Worm (Caenorhabditis elegans) whole organism, L3 larva: ENCODE data around the gene pepm-1.

Experiments
- R02D3.7 ChIP-seq: fragments of 150-350 bp; optimal IDR thresholded peaks from 2 replicates; lab custom pipeline; 2014; ENCODE audit warnings: missing biosample characterization, missing genetic modification characterization
- aly-2 ChIP-seq: fragments of 150-350 bp; optimal IDR thresholded peaks from 2 replicates; lab custom pipeline; 2014; ENCODE audit warnings: missing biosample characterization, missing genetic modification characterization
- ama-1 ChIP-seq: fragments of 150-350 bp; optimal IDR thresholded peaks from 2 replicates; lab custom pipeline; 2018
- ceh-16 ChIP-seq: sonication (generic microtip); optimal IDR thresholded peaks from 2 replicates; lab custom pipeline; 2017; ENCODE audit warnings: missing biosample characterization, missing genetic modification characterization
- ceh-28 ChIP-seq: fragments of 150-350 bp; optimal IDR thresholded peaks from 2 replicates; lab custom pipeline; 2014; ENCODE audit warnings: missing biosample characterization, missing genetic modification reagents, missing genetic modification characterization
- ceh-82 ChIP-seq: fragments of 150-350 bp; optimal IDR thresholded peaks from 2 replicates; lab custom pipeline; 2014; ENCODE audit warnings: missing biosample characterization, missing genetic modification characterization
- daf-12 ChIP-seq: fragments of 150-350 bp; optimal IDR thresholded peaks from 2 replicates; lab custom pipeline; 2014; ENCODE audit warnings: missing biosample characterization, missing genetic modification reagents, missing genetic modification characterization
- egl-27 ChIP-seq: sonication (generic microtip); optimal IDR thresholded peaks from 4 replicates; lab custom pipeline; 2017; ENCODE audit warnings: missing biosample characterization, missing genetic modification reagents, missing genetic modification characterization
- egl-5 ChIP-seq: fragments of 150-350 bp; optimal IDR thresholded peaks from 2 replicates; lab custom pipeline; 2017; ENCODE audit warnings: missing biosample characterization, missing genetic modification reagents, missing genetic modification characterization, inconsistent platforms
- elt-2 ChIP-seq: sonication (generic microtip); optimal IDR thresholded peaks from 2 replicates; lab custom pipeline; 2016; ENCODE audit warnings: missing genetic modification reagents, mild to moderate bottlenecking, missing genetic modification characterization, missing compliant biosample characterization
- elt-3 ChIP-seq, 3 experiments: fragments of 150-350 bp in 1 of 3; sonication (generic microtip) in 2 of 3; optimal IDR thresholded peaks; 2 replicates in 2 of 3; 4 replicates in 1 of 3; lab custom pipeline; 2014 to 2017; ENCODE audit warnings: missing biosample characterization in 3 of 3, missing genetic modification characterization in 3 of 3
- eor-1 ChIP-seq, 2 experiments: fragments of 150-350 bp; optimal IDR thresholded peaks; 2 replicates each; lab custom pipeline; 2014 to 2018; ENCODE audit warnings: missing biosample characterization in 2 of 2, missing genetic modification characterization in 2 of 2
- fkh-10 ChIP-seq: sonication (generic microtip); optimal IDR thresholded peaks from 2 replicates; lab custom pipeline; 2017; ENCODE audit warnings: missing biosample characterization, missing genetic modification reagents, missing genetic modification characterization
- fos-1 ChIP-seq: fragments of 150-350 bp; optimal IDR thresholded peaks from 2 replicates; lab custom pipeline; 2014; ENCODE audit warnings: missing biosample characterization, missing genetic modification characterization
- hmg-11 ChIP-seq: sonication (generic microtip); optimal IDR thresholded peaks from 2 replicates; lab custom pipeline; 2016; ENCODE audit warnings: missing genetic modification characterization, missing compliant biosample characterization
- jun-1 ChIP-seq: fragments of 150-350 bp; optimal IDR thresholded peaks from 2 replicates; lab custom pipeline; 2014; ENCODE audit warnings: missing biosample characterization, missing genetic modification reagents, missing genetic modification characterization
- lin-15B ChIP-seq: fragments of 150-350 bp; optimal IDR thresholded peaks from 2 replicates; lab custom pipeline; 2014; ENCODE audit warnings: missing biosample characterization, missing genetic modification characterization
- lin-39 ChIP-seq: fragments of 150-350 bp; optimal IDR thresholded peaks from 2 replicates; lab custom pipeline; 2018; ENCODE audit warnings: missing biosample characterization, missing genetic modification reagents, missing genetic modification characterization
- lsy-12 ChIP-seq: sonication (generic microtip); optimal IDR thresholded peaks from 2 replicates; lab custom pipeline; 2016; ENCODE audit warnings: mild to moderate bottlenecking, missing genetic modification characterization, missing compliant biosample characterization
- mdl-1 ChIP-seq: fragments of 150-350 bp; optimal IDR thresholded peaks from 2 replicates; lab custom pipeline; 2014; ENCODE audit warnings: missing biosample characterization, missing genetic modification characterization
- nfya-1 ChIP-seq: sonication (generic microtip); optimal IDR thresholded peaks from 2 replicates; lab custom pipeline; 2017; ENCODE audit warnings: missing genetic modification characterization, mild to moderate bottlenecking, missing compliant biosample characterization, antibody characterized with exemption, moderate library complexity; ENCODE audit not compliant: insufficient read depth
- nhr-11 ChIP-seq: fragments of 150-350 bp; optimal IDR thresholded peaks from 2 replicates; lab custom pipeline; 2014; ENCODE audit warnings: missing biosample characterization, missing genetic modification characterization
- nhr-12 ChIP-seq: fragments of 150-350 bp; optimal IDR thresholded peaks from 2 replicates; lab custom pipeline; 2014; ENCODE audit warnings: missing biosample characterization, missing genetic modification characterization
- nhr-23 ChIP-seq: fragments of 150-350 bp; optimal IDR thresholded peaks from 2 replicates; lab custom pipeline; 2014; ENCODE audit warnings: missing biosample characterization, missing genetic modification reagents, missing genetic modification characterization
- nhr-237 ChIP-seq: fragments of 150-350 bp; optimal IDR thresholded peaks from 2 replicates; lab custom pipeline; 2014; ENCODE audit warnings: missing biosample characterization, missing genetic modification characterization
- nhr-25 ChIP-seq: sonication (generic microtip); optimal IDR thresholded peaks from 2 replicates; lab custom pipeline; 2017; ENCODE audit warnings: missing biosample characterization, missing genetic modification characterization
- nhr-43 ChIP-seq: sonication (generic microtip); optimal IDR thresholded peaks from 2 replicates; lab custom pipeline; 2016; ENCODE audit warnings: mild to moderate bottlenecking, missing genetic modification characterization, missing compliant biosample characterization; ENCODE audit not compliant: poor library complexity, severe bottlenecking
- nhr-67 ChIP-seq: fragments of 150-350 bp; optimal IDR thresholded peaks from 2 replicates; lab custom pipeline; 2014; ENCODE audit warnings: missing biosample characterization, missing genetic modification characterization
- nhr-76 ChIP-seq: fragments of 150-350 bp; sonication (generic microtip); optimal IDR thresholded peaks from 5 replicates; lab custom pipeline; 2014; ENCODE audit warnings: missing biosample characterization, missing genetic modification characterization
- nhr-77 ChIP-seq: fragments of 150-350 bp; optimal IDR thresholded peaks from 2 replicates; lab custom pipeline; 2014; ENCODE audit warnings: missing biosample characterization, missing genetic modification characterization
- pha-4 ChIP-seq: fragments of 150-350 bp; optimal IDR thresholded peaks from 2 replicates; lab custom pipeline; 2014; ENCODE audit warnings: missing biosample characterization, missing genetic modification reagents, missing genetic modification characterization
- pqm-1 ChIP-seq: fragments of 150-350 bp; optimal IDR thresholded peaks from 2 replicates; lab custom pipeline; 2017; ENCODE audit warnings: missing biosample characterization, missing genetic modification characterization, inconsistent platforms
- sea-2 ChIP-seq: fragments of 150-350 bp; sonication (generic microtip); optimal IDR thresholded peaks from 4 replicates; lab custom pipeline; 2014; ENCODE audit warnings: missing biosample characterization, missing genetic modification reagents, missing genetic modification characterization
- skn-1 ChIP-seq: fragments of 150-350 bp; optimal IDR thresholded peaks from 2 replicates; lab custom pipeline; 2014; ENCODE audit warnings: missing biosample characterization, missing genetic modification characterization
- snpc-4 ChIP-seq: fragments of 150-350 bp; optimal IDR thresholded peaks from 2 replicates; lab custom pipeline; 2014; ENCODE audit warnings: missing biosample characterization, missing genetic modification characterization
- tbx-2 ChIP-seq: sonication (generic microtip); optimal IDR thresholded peaks from 2 replicates; lab custom pipeline; 2016; ENCODE audit warnings: mild to moderate bottlenecking, missing genetic modification characterization, missing compliant biosample characterization
- unc-39 ChIP-seq: sonication (generic microtip); optimal IDR thresholded peaks from 4 replicates; lab custom pipeline; 2017; ENCODE audit warnings: missing biosample characterization, missing genetic modification characterization
- unc-62 ChIP-seq: fragments of 150-350 bp; sonication (generic microtip); optimal IDR thresholded peaks from 4 replicates; lab custom pipeline; 2014; ENCODE audit warnings: missing biosample characterization, missing genetic modification reagents, missing genetic modification characterization
- zag-1 ChIP-seq: fragments of 150-350 bp; optimal IDR thresholded peaks from 2 replicates; lab custom pipeline; 2014; ENCODE audit warnings: missing biosample characterization, missing genetic modification characterization
- ztf-11 ChIP-seq: fragments of 150-350 bp; optimal IDR thresholded peaks from 2 replicates; lab custom pipeline; 2014; ENCODE audit warnings: missing biosample characterization, missing genetic modification characterization
- ztf-4 ChIP-seq: fragments of 150-350 bp; optimal IDR thresholded peaks from 2 replicates; lab custom pipeline; 2014; ENCODE audit warnings: missing biosample characterization, missing genetic modification characterization

Gene pepm-1

ce11 chrV:14368272-14369052, 39.6 kb downstream of the pepm-1 start:
- TF ChIP-seq ceh-82 (tag; lab: Kevin White, UChicago) = no peak
- no peak for TF ChIP-seq fos-1
- peak; percentile 89 for TF ChIP-seq nhr-23 (tag; lab: Kevin White, UChicago)
- TF ChIP-seq sea-2 (GFP tag; lab: Kevin White, UChicago) = no peak
- peak; percentile 56 for TF ChIP-seq egl-5 (tag; lab: Kevin White, UChicago)
- TF ChIP-seq egl-27 (tag; lab: Kevin White, UChicago) = no peak
- peak; percentile 95 for TF ChIP-seq hmg-11 (tag; lab: Kevin White, UChicago)
- peak; percentile 11 for TF ChIP-seq jun-1 (tag; lab: Kevin White, UChicago)
- TF ChIP-seq elt-2 (tag; lab: Kevin White, UChicago) = peak; percentile 73
- TF ChIP-seq pqm-1 (tag; lab: Kevin White, UChicago) = peak; percentile 96
- TF ChIP-seq skn-1 (tag; lab: Kevin White, UChicago) = no peak
- peak; percentile 53 for TF ChIP-seq pha-4
- TF ChIP-seq snpc-4 (tag; lab: Kevin White, UChicago) = peak; percentile 49
- no peak for TF ChIP-seq ceh-16 (tag; lab: Kevin White, UChicago)
- TF ChIP-seq eor-1 (tag; optimal IDR thresholded peaks at IDR 0.05; lab: Kevin White, UChicago) = no peak
- no peak for TF ChIP-seq unc-39 (tag; lab: Kevin White, UChicago)
- TF ChIP-seq mdl-1 (tag; lab: Kevin White, UChicago) = no peak
- TF ChIP-seq lin-15B = no peak
- TF ChIP-seq nhr-67 (tag; lab: Kevin White, UChicago) = no peak
- peak; percentile 57 for TF ChIP-seq unc-62 (GFP tag; lab: Kevin White, UChicago)
- peak; percentile 24 for TF ChIP-seq lsy-12
- TF ChIP-seq ztf-11 (tag; lab: Kevin White, UChicago) = peak; percentile 1
- no peak for TF ChIP-seq lin-39
- TF ChIP-seq fkh-10 (GFP tag; lab: Kevin White, UChicago) = no peak
- peak; percentile 6 for TF ChIP-seq tbx-2
- no peak for TF ChIP-seq nhr-77 (tag; lab: Kevin White, UChicago)
- no peak for TF ChIP-seq R02D3.7 (tag; lab: Kevin White, UChicago)
- TF ChIP-seq nhr-237 (tag; lab: Kevin White, UChicago) = no peak
- no peak for TF ChIP-seq nhr-11 (tag; lab: Kevin White, UChicago)
- peak; percentile 81 for TF ChIP-seq nfya-1 (tag; lab: Kevin White, UChicago)
- peak; percentile 77 for TF ChIP-seq nhr-25 (tag; lab: Kevin White, UChicago)
- TF ChIP-seq elt-3 (tag; optimal IDR thresholded peaks at IDR 0.05; lab: Kevin White, UChicago) = no peak
- no peak for TF ChIP-seq aly-2 (tag; lab: Kevin White, UChicago)
- peak; percentile 29 for TF ChIP-seq ztf-4
- peak; percentile 81 for TF ChIP-seq daf-12 (tag; lab: Kevin White, UChicago)
- TF ChIP-seq ama-1 (lab: Kevin White, UChicago) = no peak
- TF ChIP-seq nhr-76 (tag; lab: Kevin White, UChicago) = no peak
- no peak for TF ChIP-seq ceh-28 (tag; lab: Kevin White, UChicago)
- peak; percentile 52 for TF ChIP-seq nhr-43 (tag; lab: Kevin White, UChicago)
- no peak for TF ChIP-seq zag-1 (tag; lab: Kevin White, UChicago)
- TF ChIP-seq, all 47 proteins: peak for 17

ce11 chrV:14369412-14369811, 40.5 kb downstream of the pepm-1 start:
- no peak for TF ChIP-seq eor-1 (tag; optimal IDR thresholded peaks at IDR 0.05; lab: Kevin White, UChicago)
- peak; percentile 51 for TF ChIP-seq unc-62 (GFP tag; lab: Kevin White, UChicago)
- no peak for TF ChIP-seq nhr-12
- peak; percentile 47 for TF ChIP-seq lin-39
- peak; percentile 43 for TF ChIP-seq nfya-1 (tag; lab: Kevin White, UChicago)
- TF ChIP-seq nhr-23 (tag; lab: Kevin White, UChicago) = no peak
- TF ChIP-seq ama-1 (lab: Kevin White, UChicago) = peak; percentile 53
- no peak for TF ChIP-seq ztf-4
